Fruit fly (Drosophila melanogaster): ENCODE data around the gene Mpp6.

The Mpp6 gene

DNA sequence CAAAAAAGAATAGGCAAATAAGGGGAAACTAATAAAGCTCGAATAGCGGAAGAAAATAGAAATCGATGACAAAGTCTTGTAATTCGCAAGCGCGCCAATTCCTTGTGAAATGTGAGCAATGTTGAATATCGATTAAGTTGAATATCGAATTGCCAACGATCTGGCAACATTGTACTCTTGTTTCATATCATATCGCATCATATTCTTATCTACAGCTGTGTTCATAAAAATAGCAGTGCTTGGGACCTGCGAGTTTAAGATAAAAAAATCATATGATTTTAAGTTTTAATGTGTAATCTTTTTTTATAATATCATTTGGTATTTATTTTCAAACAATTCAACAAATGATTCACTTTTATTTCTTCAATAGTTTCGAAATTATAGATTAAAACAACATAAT is 7.0 kb upstream of the Mpp6 start (continued):
- TF ChIP-seq CG8388 (GFP tag; optimal IDR thresholded peaks at IDR 0.05) = peak; percentile 45
- TF ChIP-seq GATAe (GFP tag; conservative IDR thresholded peaks at IDR 0.05) = peak; percentile 90
- TF ChIP-seq CG9932 (GFP tag; IDR thresholded peaks at IDR 0.05) = peak; percentile 77
- TF ChIP-seq CG18599 (GFP tag; optimal IDR thresholded peaks at IDR 0.05) = no peak
- TF ChIP-seq eyg (GFP tag; optimal IDR thresholded peaks at IDR 0.05) = no peak
- TF ChIP-seq Dll (GFP tag; IDR thresholded peaks at IDR 0.05; ENCODE audit: partially characterized antibody) = peak; percentile 75
- TF ChIP-seq CG4404 (GFP tag; IDR thresholded peaks at IDR 0.05) = no peak
- no peak for TF ChIP-seq z (GFP tag; IDR thresholded peaks at IDR 0.05)
- peak; percentile 93 for TF ChIP-seq CG2116 (GFP tag; optimal IDR thresholded peaks at IDR 0.05)
- TF ChIP-seq Dip3 (GFP tag; optimal IDR thresholded peaks at IDR 0.05) = no peak
- peak; percentile 20 for TF ChIP-seq ATbp (GFP tag; optimal IDR thresholded peaks at IDR 0.05)
- TF ChIP-seq sob (GFP tag; IDR thresholded peaks at IDR 0.05) = 0 out of 2 replicates have a peak, but pooled peaks have one; percentile 40
- TF ChIP-seq Usf (GFP tag; optimal IDR thresholded peaks at IDR 0.05) = no peak
- TF ChIP-seq CG4707 (GFP tag; optimal IDR thresholded peaks at IDR 0.05) = peak; percentile 28
- no peak for TF ChIP-seq twi (tag; optimal IDR thresholded peaks at IDR 0.05)
- TF ChIP-seq abd-A (tag; optimal IDR thresholded peaks at IDR 0.05) = no peak
- peak; percentile 59 for TF ChIP-seq CG30020 (tag; optimal IDR thresholded peaks at IDR 0.05)
- no peak for TF ChIP-seq fd3F (GFP tag; optimal IDR thresholded peaks at IDR 0.05)
- no peak for TF ChIP-seq CG6175 (GFP tag; IDR thresholded peaks at IDR 0.05)
- peak; percentile 58 for TF ChIP-seq CG10979 (tag; optimal IDR thresholded peaks at IDR 0.05)
- peak; percentile 56; the same call in 2 of the 3 replicates for TF ChIP-seq knrl (GFP tag; IDR thresholded peaks at IDR 0.05; ENCODE audit: partially characterized antibody)
- TF ChIP-seq HmgD (GFP tag; optimal IDR thresholded peaks at IDR 0.05) = no peak
- peak; percentile 70 for TF ChIP-seq Lhr (GFP tag; optimal IDR thresholded peaks at IDR 0.05)
- no peak for TF ChIP-seq ara (GFP tag; IDR thresholded peaks at IDR 0.05)
- TF ChIP-seq CG33213 (GFP tag; optimal IDR thresholded peaks at IDR 0.05) = peak; percentile 54
- no peak for TF ChIP-seq CG12219 (GFP tag; optimal IDR thresholded peaks at IDR 0.05)
- TF ChIP-seq pan (optimal IDR thresholded peaks at IDR 0.05) = no peak
- peak in 1 of 2 experiments; percentile 78 for TF ChIP-seq pan (GFP tag; optimal IDR thresholded peaks at IDR 0.05 in 1 of 2, IDR thresholded peaks at IDR 0.05 in 1 of 2)
- TF ChIP-seq sens (GFP tag) = peak; percentile 31
- TF ChIP-seq CG4282 (GFP tag; optimal IDR thresholded peaks at IDR 0.05) = no peak
- no peak for TF ChIP-seq ro (GFP tag; IDR thresholded peaks at IDR 0.05)
- peak; percentile 3 for TF ChIP-seq zen (tag; optimal IDR thresholded peaks at IDR 0.05)
- peak; percentile 12 for TF ChIP-seq pum (GFP tag; optimal IDR thresholded peaks at IDR 0.05)
- no peak for TF ChIP-seq sqz (GFP tag; optimal IDR thresholded peaks at IDR 0.05)
- no peak for TF ChIP-seq CG4854 (GFP tag; optimal IDR thresholded peaks at IDR 0.05)
- TF ChIP-seq Fer2 (tag; optimal IDR thresholded peaks at IDR 0.05) = no peak
- TF ChIP-seq CG16815 (GFP tag; optimal IDR thresholded peaks at IDR 0.05) = no peak
- no peak for TF ChIP-seq ham (GFP tag; IDR thresholded peaks at IDR 0.05)
- TF ChIP-seq Nf-YC (tag; optimal IDR thresholded peaks at IDR 0.05) = no peak
- TF ChIP-seq Ets65A (GFP tag) = no peak
- no peak for TF ChIP-seq hkb (optimal IDR thresholded peaks at IDR 0.05)
- peak; percentile 81 for TF ChIP-seq hkb (GFP tag; IDR thresholded peaks at IDR 0.05)
- peak in 1 of 3 experiments; percentile 24 for TF ChIP-seq lola (GFP tag; optimal IDR thresholded peaks at IDR 0.05)
- peak; percentile 16 for TF ChIP-seq Camta (GFP tag; optimal IDR thresholded peaks at IDR 0.05)
- no peak; the same call in 1 of the 2 replicates for TF ChIP-seq Nf-YA (GFP tag; IDR thresholded peaks at IDR 0.05)
- TF ChIP-seq CG17612 (GFP tag; IDR thresholded peaks at IDR 0.05) = no peak
- peak; percentile 52; the same call in 1 of the 3 replicates for TF ChIP-seq CG11456 (GFP tag; IDR thresholded peaks at IDR 0.05)
- TF ChIP-seq CG10959 (GFP tag; IDR thresholded peaks at IDR 0.05) = no peak
- TF ChIP-seq CG3726 (GFP tag; IDR thresholded peaks at IDR 0.05) = no peak
- 0 out of 2 replicates have a peak, but pooled peaks have one; percentile 18 for TF ChIP-seq Drgx (GFP tag; IDR thresholded peaks at IDR 0.05)
- peak; percentile 64 for TF ChIP-seq Six4 (GFP tag; optimal IDR thresholded peaks at IDR 0.05)
- TF ChIP-seq Atf6 (GFP tag; IDR thresholded peaks at IDR 0.05) = peak; percentile 52; the same call in 1 of the 2 replicates
